Worm (Caenorhabditis elegans) whole organism, L4 larva: ENCODE measurements around the gene rga-9.

Source experiments
- ceh-20 ChIP-seq: fragments of 200-800 bp; sonication (Bioruptor generic); IDR thresholded peaks from 2 replicates; pipeline ENCODE4 v1.3.6; 2022; ENCODE audit warnings: missing genetic modification reagents, missing genetic modification characterization, missing compliant biosample characterization
- unc-130 ChIP-seq: sonication (generic microtip); optimal IDR thresholded peaks from 2 replicates; lab custom pipeline; 2016; ENCODE audit warnings: missing genetic modification reagents, missing genetic modification characterization, missing compliant biosample characterization

DNA sequence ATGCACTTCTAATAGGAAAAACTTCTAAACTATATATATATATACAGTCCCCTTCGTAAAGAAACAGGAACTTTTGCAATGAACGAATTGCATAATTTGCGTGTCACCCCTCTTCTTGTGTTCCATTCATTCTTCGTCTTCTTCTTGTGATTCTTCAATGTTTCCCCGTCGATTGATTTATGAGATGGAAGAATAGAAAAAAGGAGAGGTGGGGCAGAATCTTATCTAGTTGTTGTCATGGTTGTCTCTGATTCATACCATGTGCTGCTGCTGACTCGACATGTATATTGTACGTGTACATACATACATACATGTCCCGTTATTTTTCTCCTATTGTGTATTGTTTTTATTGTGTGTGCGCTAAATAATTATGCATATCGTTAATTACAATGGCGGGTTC, 2.1 kb upstream of the rga-9 start:
- TF ChIP-seq unc-130 (GFP tag; lab: Kevin White, UChicago), result no peak
- TF ChIP-seq ceh-20 (GFP tag; lab: Robert Waterston, UW), result no peak
